Fruit fly (Drosophila melanogaster) whole organism, wandering third instar larva: ENCODE results near the gene Abi.

Experiments
- Dfd ChIP-seq: fragments of >200 bp; optimal IDR thresholded peaks from 2 replicates; lab custom pipeline; 2017; ENCODE audit warnings: missing biosample characterization, missing genetic modification characterization
- Hnf4 ChIP-seq: fragments of 200-800 bp; sonication (Bioruptor generic); optimal IDR thresholded peaks from 2 replicates; lab custom pipeline; 2016; ENCODE audit warnings: missing biosample characterization, mild to moderate bottlenecking, missing genetic modification characterization
- Myc ChIP-seq: fragments of >200 bp; optimal IDR thresholded peaks from 2 replicates; lab custom pipeline; 2017
- N ChIP-seq: fragments of >200 bp; optimal IDR thresholded peaks from 2 replicates; lab custom pipeline; 2018; ENCODE audit warnings: missing biosample characterization, missing external identifiers, missing genetic modification characterization
- br ChIP-seq: fragments of 200-800 bp; sonication (Bioruptor generic); optimal IDR thresholded peaks from 2 replicates; lab custom pipeline; 2016; ENCODE audit warnings: missing biosample characterization, missing genetic modification characterization
- dsf ChIP-seq: sonication (Bioruptor generic); optimal IDR thresholded peaks from 2 replicates; lab custom pipeline; 2016; ENCODE audit warnings: missing biosample characterization, missing genetic modification characterization, borderline replicate concordance
- ey ChIP-seq: fragments of 200-800 bp; sonication (Bioruptor generic); optimal IDR thresholded peaks from 2 replicates; lab custom pipeline; 2016; ENCODE audit warnings: missing biosample characterization, missing genetic modification characterization
- fru ChIP-seq: fragments of 200-800 bp; sonication (Bioruptor generic); optimal IDR thresholded peaks from 3 replicates; lab custom pipeline; 2016; ENCODE audit warnings: missing biosample characterization, mild to moderate bottlenecking, missing genetic modification characterization
- h ChIP-seq: fragments of 200-800 bp; sonication (Bioruptor generic); optimal IDR thresholded peaks from 3 replicates; lab custom pipeline; 2016; ENCODE audit warnings: missing biosample characterization, mild to moderate bottlenecking, missing genetic modification characterization
- rgr ChIP-seq: fragments of 200-800 bp; sonication (Bioruptor generic); optimal IDR thresholded peaks from 3 replicates; lab custom pipeline; 2016; ENCODE audit warnings: missing biosample characterization, mild to moderate bottlenecking, missing genetic modification characterization
- tai ChIP-seq: sonication (Bioruptor generic); optimal IDR thresholded peaks from 2 replicates; lab custom pipeline; 2016; ENCODE audit warnings: missing biosample characterization, missing genetic modification characterization

dm6 chr3R:14109145-14109544 lies 13.1 kb downstream of the Abi start, which contains the start of gene Or88a:
- no peak for TF ChIP-seq Dfd
- no peak for TF ChIP-seq Hnf4 (GFP tag; lab: Kevin White, UChicago)
- no peak for TF ChIP-seq N (GFP tag; lab: Kevin White, UChicago)
- TF ChIP-seq ey (GFP tag; lab: Kevin White, UChicago) = no peak
- TF ChIP-seq h (GFP tag; lab: Kevin White, UChicago) = no peak
- no peak for TF ChIP-seq dsf
- TF ChIP-seq tai (GFP tag; lab: Kevin White, UChicago) = no peak
- no peak for TF ChIP-seq rgr (GFP tag; lab: Kevin White, UChicago)
- no peak for TF ChIP-seq fru (GFP tag; lab: Kevin White, UChicago)
- TF ChIP-seq Myc (lab: Kevin White, UChicago) = no peak
- no peak for TF ChIP-seq br
